Worm (Caenorhabditis elegans): ENCODE data around the gene C34C12.2.

- TF ChIP-seq skn-1 (tag; optimal IDR thresholded peaks at IDR 0.05) (no peak), nhr-47 (tag; optimal IDR thresholded peaks at IDR 0.05) (no peak)
These were observed 31.4 kb downstream of the C34C12.2 start for ce11 chrIII:3484995-3485394.

All from whole organism, L1 larva.